Worm (Caenorhabditis elegans) whole organism, L2 larva: ENCODE data around the gene oac-37.

ENCODE experiments used
- C34F6.9 ChIP-seq: fragments of 150-350 bp; optimal IDR thresholded peaks from 2 replicates; lab custom pipeline; 2014; ENCODE audit warnings: missing biosample characterization, missing genetic modification characterization
- F13H6.1 ChIP-seq: sonication (generic microtip); optimal IDR thresholded peaks from 2 replicates; lab custom pipeline; 2016; ENCODE audit warnings: missing genetic modification characterization, missing compliant biosample characterization
- R02D3.7 ChIP-seq: fragments of 150-350 bp; optimal IDR thresholded peaks from 2 replicates; lab custom pipeline; 2014; ENCODE audit warnings: missing biosample characterization, missing genetic modification characterization
- Y55F3AM.14 ChIP-seq: fragments of 200-800 bp; sonication (Bioruptor generic); optimal IDR thresholded peaks from 2 replicates; lab custom pipeline; 2018; ENCODE audit warnings: mild to moderate bottlenecking, missing genetic modification characterization, missing compliant biosample characterization
- ZK546.5 ChIP-seq: sonication (generic microtip); optimal IDR thresholded peaks from 2 replicates; lab custom pipeline; 2017; ENCODE audit warnings: missing biosample characterization, missing genetic modification characterization
- alr-1 ChIP-seq: fragments of 150-350 bp; optimal IDR thresholded peaks from 2 replicates; lab custom pipeline; 2014; ENCODE audit warnings: missing biosample characterization, missing genetic modification characterization
- aly-2 ChIP-seq: fragments of 150-350 bp; optimal IDR thresholded peaks from 2 replicates; lab custom pipeline; 2014; ENCODE audit warnings: missing biosample characterization, missing genetic modification characterization
- ama-1 ChIP-seq: fragments of 150-350 bp; optimal IDR thresholded peaks from 2 replicates; lab custom pipeline; 2018; ENCODE audit warnings: inconsistent platforms
- blmp-1 ChIP-seq: sonication (generic microtip); optimal IDR thresholded peaks from 2 replicates; lab custom pipeline; 2017; ENCODE audit warnings: missing genetic modification characterization, mild to moderate bottlenecking, missing compliant biosample characterization, antibody characterized with exemption, moderate library complexity; ENCODE audit not compliant: insufficient read depth
- ceh-16 ChIP-seq: fragments of 150-350 bp; optimal IDR thresholded peaks from 2 replicates; lab custom pipeline; 2014; ENCODE audit warnings: missing biosample characterization, missing genetic modification characterization
- ceh-82 ChIP-seq: fragments of 150-350 bp; optimal IDR thresholded peaks from 2 replicates; lab custom pipeline; 2014; ENCODE audit warnings: missing biosample characterization, missing genetic modification characterization
- crh-2 ChIP-seq: sonication (generic microtip); optimal IDR thresholded peaks from 2 replicates; lab custom pipeline; 2017; ENCODE audit warnings: missing biosample characterization, missing genetic modification characterization
- dmd-4 ChIP-seq: sonication (generic microtip); optimal IDR thresholded peaks from 2 replicates; lab custom pipeline; 2017; ENCODE audit warnings: missing biosample characterization, missing genetic modification characterization
- elt-1 ChIP-seq: fragments of 150-350 bp; optimal IDR thresholded peaks from 2 replicates; lab custom pipeline; 2014; ENCODE audit warnings: missing biosample characterization, missing genetic modification characterization
- fos-1 ChIP-seq: fragments of 150-350 bp; optimal IDR thresholded peaks from 2 replicates; lab custom pipeline; 2014; ENCODE audit warnings: missing biosample characterization, missing genetic modification characterization
- gmeb-1 ChIP-seq: fragments of 150-350 bp; optimal IDR thresholded peaks from 2 replicates; lab custom pipeline; 2014; ENCODE audit warnings: missing biosample characterization, missing genetic modification characterization
- lin-11 ChIP-seq: fragments of 150-350 bp; sonication (generic microtip); optimal IDR thresholded peaks from 2 replicates; lab custom pipeline; 2014; ENCODE audit warnings: missing biosample characterization, missing genetic modification characterization, inconsistent platforms, mixed read lengths
- lin-13 ChIP-seq: fragments of 150-350 bp; optimal IDR thresholded peaks from 2 replicates; lab custom pipeline; 2014; ENCODE audit warnings: missing biosample characterization, missing genetic modification reagents, missing genetic modification characterization
- lin-39 ChIP-seq: fragments of 150-350 bp; optimal IDR thresholded peaks from 2 replicates; lab custom pipeline; 2014; ENCODE audit warnings: missing biosample characterization, missing genetic modification reagents, missing genetic modification characterization
- lsy-2 ChIP-seq, 2 experiments: fragments of 150-350 bp in 1 of 2; sonication (generic microtip) in 1 of 2; optimal IDR thresholded peaks; 2 replicates each; lab custom pipeline; 2014 to 2017; ENCODE audit warnings: missing biosample characterization in 2 of 2, missing genetic modification characterization in 2 of 2
- mab-5 ChIP-seq: fragments of 150-350 bp; optimal IDR thresholded peaks from 2 replicates; lab custom pipeline; 2014; ENCODE audit warnings: missing biosample characterization, missing genetic modification characterization
- mbf-1 ChIP-seq: sonication (generic microtip); optimal IDR thresholded peaks from 2 replicates; lab custom pipeline; 2017; ENCODE audit warnings: missing biosample characterization, missing genetic modification characterization
- mdl-1 ChIP-seq, 2 experiments: fragments of 150-350 bp in 1 of 2; sonication (generic microtip) in 1 of 2; optimal IDR thresholded peaks; 2 replicates each; lab custom pipeline; 2017; ENCODE audit warnings: missing biosample characterization in 2 of 2, missing genetic modification characterization in 2 of 2
- nhr-10 ChIP-seq: sonication (generic microtip); optimal IDR thresholded peaks from 2 replicates; lab custom pipeline; 2017; ENCODE audit warnings: missing biosample characterization, missing genetic modification characterization
- nhr-11 ChIP-seq: fragments of 150-350 bp; optimal IDR thresholded peaks from 2 replicates; lab custom pipeline; 2014; ENCODE audit warnings: missing biosample characterization, missing genetic modification characterization
- nhr-129 ChIP-seq: fragments of 150-350 bp; optimal IDR thresholded peaks from 2 replicates; lab custom pipeline; 2014; ENCODE audit warnings: missing biosample characterization, missing genetic modification characterization
- nhr-21 ChIP-seq: fragments of 150-350 bp; optimal IDR thresholded peaks from 2 replicates; lab custom pipeline; 2014; ENCODE audit warnings: missing biosample characterization, missing genetic modification characterization
- nhr-23 ChIP-seq: fragments of 150-350 bp; optimal IDR thresholded peaks from 2 replicates; lab custom pipeline; 2014; ENCODE audit warnings: missing biosample characterization, missing genetic modification reagents, missing genetic modification characterization
- nhr-237 ChIP-seq: fragments of 150-350 bp; optimal IDR thresholded peaks from 2 replicates; lab custom pipeline; 2014; ENCODE audit warnings: missing biosample characterization, missing genetic modification characterization
- nhr-25 ChIP-seq: fragments of 150-350 bp; sonication (generic microtip); optimal IDR thresholded peaks from 3 replicates; lab custom pipeline; 2014; ENCODE audit warnings: missing biosample characterization, missing genetic modification characterization
- nhr-77 ChIP-seq: fragments of 150-350 bp; optimal IDR thresholded peaks from 2 replicates; lab custom pipeline; 2014; ENCODE audit warnings: missing biosample characterization, missing genetic modification characterization
- peb-1 ChIP-seq: fragments of 150-350 bp; optimal IDR thresholded peaks from 2 replicates; lab custom pipeline; 2014; ENCODE audit warnings: missing biosample characterization, missing genetic modification characterization
- sem-4 ChIP-seq: fragments of 150-350 bp; optimal IDR thresholded peaks from 2 replicates; lab custom pipeline; 2014; ENCODE audit warnings: missing biosample characterization, missing genetic modification reagents, missing genetic modification characterization
- sma-3 ChIP-seq: sonication (generic microtip); optimal IDR thresholded peaks from 2 replicates; lab custom pipeline; 2016; ENCODE audit warnings: missing genetic modification reagents, missing genetic modification characterization, missing compliant biosample characterization
- sma-9 ChIP-seq, 2 experiments: fragments of 150-350 bp in 1 of 2; sonication (generic microtip) in 1 of 2; optimal IDR thresholded peaks; 2 replicates each; lab custom pipeline; 2014 to 2016; ENCODE audit warnings: missing genetic modification characterization in 2 of 2, mild to moderate bottlenecking in 1 of 2, missing biosample characterization in 1 of 2, missing compliant biosample characterization in 1 of 2, missing genetic modification reagents in 1 of 2, moderate library complexity in 1 of 2
- snpc-4 ChIP-seq: fragments of 150-350 bp; optimal IDR thresholded peaks from 2 replicates; lab custom pipeline; 2014; ENCODE audit warnings: missing biosample characterization, missing genetic modification characterization
- unc-39 ChIP-seq: fragments of 150-350 bp; optimal IDR thresholded peaks from 2 replicates; lab custom pipeline; 2014; ENCODE audit warnings: missing biosample characterization, missing genetic modification characterization
- unc-55 ChIP-seq: fragments of 150-350 bp; sonication (generic microtip); optimal IDR thresholded peaks from 3 replicates; lab custom pipeline; 2014; ENCODE audit warnings: missing biosample characterization, missing genetic modification reagents, missing genetic modification characterization
- unc-62 ChIP-seq: fragments of 150-350 bp; optimal IDR thresholded peaks from 2 replicates; lab custom pipeline; 2014; ENCODE audit warnings: missing biosample characterization, missing genetic modification reagents, missing genetic modification characterization
- zag-1 ChIP-seq: fragments of 150-350 bp; optimal IDR thresholded peaks from 2 replicates; lab custom pipeline; 2014; ENCODE audit warnings: missing biosample characterization, missing genetic modification characterization
- ztf-1 ChIP-seq: fragments of 200-800 bp; sonication (Bioruptor generic); conservative IDR thresholded peaks from 2 replicates; pipeline ENCODE4 v1.3.6; 2022; ENCODE audit warnings: missing genetic modification characterization, missing compliant biosample characterization
- ztf-11 ChIP-seq: sonication (generic microtip); optimal IDR thresholded peaks from 2 replicates; lab custom pipeline; 2017; ENCODE audit warnings: missing biosample characterization, missing genetic modification characterization
- ztf-4 ChIP-seq: fragments of 150-350 bp; optimal IDR thresholded peaks from 2 replicates; lab custom pipeline; 2014; ENCODE audit warnings: missing biosample characterization, missing genetic modification characterization

oac-37 gene

DNA sequence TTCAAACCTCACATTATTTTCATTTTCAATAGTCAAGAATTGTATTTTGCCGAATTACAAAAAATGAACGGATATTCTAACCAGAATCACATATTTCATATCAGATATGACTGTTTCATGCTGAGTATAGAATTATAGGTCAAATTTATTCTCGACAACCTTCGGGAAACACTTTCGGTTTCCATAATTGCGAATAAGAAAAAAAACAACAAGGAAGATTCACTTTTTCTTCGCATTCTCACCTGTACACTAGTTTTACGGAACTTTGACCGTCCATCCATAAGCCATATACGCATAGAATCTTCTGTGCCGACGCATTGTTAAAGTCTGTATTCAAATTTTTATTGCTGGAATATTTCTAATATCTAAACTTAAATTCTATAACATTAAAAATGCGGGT is at the start of gene oac-37:
TSS of gene oac-37 (plus strand) at position 301 of the 400 bp plus-strand sequence.
- no peak for TF ChIP-seq elt-1 (tag; lab: Kevin White, UChicago)
- no peak for TF ChIP-seq R02D3.7 (tag; lab: Kevin White, UChicago)
- no peak for TF ChIP-seq lin-39 (tag; lab: Kevin White, UChicago)
- TF ChIP-seq nhr-11 (tag; lab: Kevin White, UChicago): no peak
- no peak for TF ChIP-seq ceh-16 (tag; lab: Kevin White, UChicago)
- TF ChIP-seq mdl-1 (tag; optimal IDR thresholded peaks at IDR 0.05; lab: Kevin White, UChicago): no peak
- TF ChIP-seq F13H6.1 (tag; lab: Kevin White, UChicago): no peak
- no peak for TF ChIP-seq mbf-1 (tag; lab: Kevin White, UChicago)
- TF ChIP-seq ceh-82 (tag; lab: Kevin White, UChicago): no peak
- TF ChIP-seq alr-1: no peak
- TF ChIP-seq sem-4 (tag; lab: Kevin White, UChicago): no peak

DNA sequence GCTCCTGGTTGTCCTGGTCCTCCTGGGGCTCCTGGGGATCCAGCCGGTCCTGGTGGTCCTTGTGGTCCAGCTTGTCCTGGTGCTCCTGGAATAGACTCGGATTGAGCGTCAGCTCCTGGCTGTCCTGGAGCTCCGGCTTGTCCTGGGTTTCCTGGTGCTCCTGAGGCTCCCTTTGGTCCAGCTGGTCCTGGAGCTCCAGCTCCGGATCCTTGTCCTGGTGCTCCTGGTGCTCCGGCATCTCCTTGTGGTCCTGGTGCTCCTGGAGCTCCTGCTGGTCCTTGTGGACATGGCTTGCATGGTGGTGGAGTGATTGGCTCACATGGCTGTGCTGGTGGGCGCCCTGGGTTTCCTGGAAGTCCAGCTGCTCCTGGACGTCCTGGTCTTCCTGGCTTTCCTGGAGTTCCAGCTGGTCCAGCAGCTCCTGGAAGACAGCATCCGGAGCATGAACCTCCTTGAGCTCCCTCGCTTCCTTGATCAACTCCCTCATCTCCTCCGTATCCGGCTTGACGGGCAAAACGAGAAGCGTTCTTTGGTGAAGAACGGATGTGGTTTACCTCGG is 47.1 kb upstream of the oac-37 start:
- no peak for TF ChIP-seq nhr-23
- no peak for TF ChIP-seq lin-39 (tag; lab: Kevin White, UChicago)
- no peak for TF ChIP-seq aly-2
- no peak for TF ChIP-seq lsy-2 (tag; optimal IDR thresholded peaks at IDR 0.05; lab: Kevin White, UChicago)
- no peak for TF ChIP-seq ceh-16 (tag; lab: Kevin White, UChicago)
- TF ChIP-seq C34F6.9 (tag; lab: Kevin White, UChicago): no peak
- TF ChIP-seq snpc-4 (tag; lab: Kevin White, UChicago): no peak
- no peak for TF ChIP-seq ztf-4 (tag; lab: Kevin White, UChicago)

DNA sequence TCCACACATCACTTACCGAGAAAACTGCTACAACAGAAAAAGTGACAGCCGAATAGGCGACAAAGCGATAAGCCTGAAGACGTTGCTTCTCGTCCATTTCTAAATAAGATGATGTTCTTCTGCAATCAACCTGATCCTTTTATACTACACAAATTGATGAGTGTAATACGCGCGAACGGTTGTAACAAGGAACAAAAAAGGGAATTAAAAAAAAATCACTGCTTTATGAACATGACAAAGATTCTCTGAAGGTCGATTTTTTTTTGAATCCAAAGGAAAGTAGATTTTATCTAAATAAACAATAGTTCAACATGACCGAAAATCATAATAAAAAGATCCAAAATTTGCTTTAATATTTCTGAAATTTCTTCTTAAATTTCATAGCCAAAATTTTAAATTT is 46.4 kb upstream of the oac-37 start, which contains the start of gene col-133:
TSS of gene col-133 (minus strand) at position 101 of the 400 bp plus-strand sequence.
- TF ChIP-seq mdl-1 (tag; optimal IDR thresholded peaks at IDR 0.05; lab: Kevin White, UChicago) (no peak), snpc-4 (tag; lab: Kevin White, UChicago) (no peak), unc-62 (no peak), nhr-21 (no peak), unc-39 (tag; lab: Kevin White, UChicago) (no peak), peb-1 (no peak), lin-11 (tag; lab: Kevin White, UChicago) (no peak), sma-3 (GFP tag; lab: Kevin White, UChicago) (no peak), fos-1 (tag; lab: Kevin White, UChicago) (no peak), elt-1 (tag; lab: Kevin White, UChicago) (no peak), ceh-16 (tag; lab: Kevin White, UChicago) (no peak), nhr-77 (tag; lab: Kevin White, UChicago) (no peak), zag-1 (tag; lab: Kevin White, UChicago) (no peak), F13H6.1 (tag; lab: Kevin White, UChicago) (no peak), lin-39 (tag; lab: Kevin White, UChicago) (no peak), Y55F3AM.14 (no peak), nhr-25 (tag; lab: Kevin White, UChicago) (no peak), ztf-1 (GFP tag; lab: Robert Waterston, UW) (no peak)

DNA sequence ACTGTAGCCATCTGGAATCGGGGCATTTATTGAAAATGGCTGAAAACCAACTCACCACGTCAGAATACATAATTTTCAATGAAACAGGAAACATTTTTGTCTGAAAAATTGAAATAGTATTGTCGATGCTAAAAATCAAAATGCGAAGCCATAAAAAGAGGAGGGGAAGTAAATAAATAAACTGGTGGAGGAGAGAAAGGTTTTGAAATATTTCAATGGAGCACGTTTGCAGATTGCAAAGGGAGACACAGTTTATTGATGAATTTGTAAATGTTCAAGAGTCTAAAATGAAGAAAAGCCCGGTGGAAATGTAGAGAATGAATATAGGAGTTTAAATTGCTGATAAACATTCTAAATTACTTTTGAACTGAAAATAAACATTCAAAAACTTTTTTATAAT is 42.6 kb upstream of the oac-37 start, which contains the start of gene F52B11.5:
TSS of gene F52B11.5 (minus strand) at position 178 of the 400 bp plus-strand sequence.
- TF ChIP-seq fos-1 (tag; lab: Kevin White, UChicago): peak; percentile 35
- TF ChIP-seq mab-5 (tag; lab: Kevin White, UChicago): no peak
- no peak for TF ChIP-seq lin-13 (GFP tag; lab: Kevin White, UChicago)
- no peak for TF ChIP-seq gmeb-1 (tag; lab: Kevin White, UChicago)
- TF ChIP-seq nhr-129 (tag; lab: Kevin White, UChicago): peak; percentile 71
- peak; percentile 62 for TF ChIP-seq C34F6.9 (tag; lab: Kevin White, UChicago)
- peak; percentile 22 for TF ChIP-seq crh-2 (tag; lab: Kevin White, UChicago)
- TF ChIP-seq unc-55 (GFP tag; lab: Kevin White, UChicago): peak; percentile 65

DNA sequence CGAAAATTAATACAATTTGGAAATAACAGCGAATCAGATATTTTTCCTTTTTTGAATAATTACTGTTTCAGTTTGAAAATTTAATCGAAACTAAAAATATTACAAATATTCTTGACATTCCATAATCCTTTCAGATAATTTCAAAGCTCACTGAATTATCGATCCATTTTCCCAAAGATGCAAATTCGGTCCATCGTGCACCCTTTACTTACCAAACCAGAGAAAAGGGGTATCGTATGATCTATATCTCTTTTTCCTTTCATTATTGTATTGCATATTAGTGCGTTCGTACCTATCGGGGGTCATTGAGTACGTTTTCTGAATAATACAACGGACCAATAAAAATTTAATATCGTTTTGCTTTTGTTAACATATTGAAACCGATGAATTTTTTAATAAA is 40.9 kb upstream of the oac-37 start:
- TF ChIP-seq blmp-1 (tag; lab: Kevin White, UChicago): no peak
- TF ChIP-seq F13H6.1 (tag; lab: Kevin White, UChicago): no peak
- TF ChIP-seq nhr-77 (tag; lab: Kevin White, UChicago): no peak
- no peak for TF ChIP-seq ama-1
- TF ChIP-seq ceh-16 (tag; lab: Kevin White, UChicago): no peak
- no peak for TF ChIP-seq ztf-11
- TF ChIP-seq ZK546.5 (tag; lab: Kevin White, UChicago): no peak
- no peak for TF ChIP-seq elt-1 (tag; lab: Kevin White, UChicago)
- TF ChIP-seq nhr-23: no peak
- no peak for TF ChIP-seq nhr-10 (tag; lab: Kevin White, UChicago)
- no peak for TF ChIP-seq dmd-4 (tag; lab: Kevin White, UChicago)
- TF ChIP-seq R02D3.7 (tag; lab: Kevin White, UChicago): no peak
- no peak for TF ChIP-seq crh-2 (tag; lab: Kevin White, UChicago)
- no peak for TF ChIP-seq nhr-237 (tag; lab: Kevin White, UChicago)
- no peak for TF ChIP-seq lin-13 (GFP tag; lab: Kevin White, UChicago)
- no peak for TF ChIP-seq nhr-25 (tag; lab: Kevin White, UChicago)
- no peak for TF ChIP-seq unc-39 (tag; lab: Kevin White, UChicago)
- TF ChIP-seq sma-9 (GFP tag; optimal IDR thresholded peaks at IDR 0.05; lab: Kevin White, UChicago): no peak
- TF ChIP-seq sma-9 (tag; optimal IDR thresholded peaks at IDR 0.05; lab: Kevin White, UChicago): no peak
- TF ChIP-seq unc-55 (GFP tag; lab: Kevin White, UChicago): no peak
